Worm (Caenorhabditis elegans): Measurements from ENCODE around the gene magi-1.

DNA sequence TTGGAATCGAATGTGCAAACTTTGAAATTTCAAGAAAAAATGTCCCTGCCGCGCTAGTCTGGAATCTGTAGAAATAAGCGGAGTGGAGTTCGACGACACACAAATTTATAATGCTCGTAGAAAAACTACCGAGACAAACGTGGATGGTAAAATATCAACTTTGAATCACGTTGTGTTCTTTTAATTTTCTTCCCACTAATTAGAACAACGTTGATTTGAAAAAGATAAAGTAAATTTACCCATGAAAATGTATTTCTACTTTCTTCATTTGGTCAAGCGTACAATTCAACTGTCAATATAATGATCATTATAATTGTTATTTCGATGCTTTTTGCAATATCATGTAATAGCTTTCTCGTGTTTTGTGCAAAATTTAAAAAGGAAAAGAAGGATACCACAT lies 27.6 kb downstream of the magi-1 start, which contains the start of gene K01A6.5:
- TF ChIP-seq ztf-29 (GFP tag; IDR thresholded peaks at IDR 0.05) = no peak
- TF ChIP-seq flt-1 (GFP tag; IDR thresholded peaks at IDR 0.05) = no peak
- no peak for TF ChIP-seq cog-1 (tag; optimal IDR thresholded peaks at IDR 0.05)
- TF ChIP-seq med-1 (GFP tag; optimal IDR thresholded peaks at IDR 0.05; ENCODE audit: insufficient read depth) = no peak
- no peak for TF ChIP-seq tab-1 (GFP tag; IDR thresholded peaks at IDR 0.05)
- no peak for TF ChIP-seq klf-2 (GFP tag; conservative IDR thresholded peaks at IDR 0.05)
- no peak for TF ChIP-seq ref-1 (GFP tag; conservative IDR thresholded peaks at IDR 0.05)
- TF ChIP-seq ztf-23 (GFP tag; IDR thresholded peaks at IDR 0.05) = no peak
